Worm (Caenorhabditis elegans) whole organism, late embryonic: ENCODE results near the gene srtx-1.

ENCODE experiments used
- ceh-34 ChIP-seq: sonication (generic microtip); optimal IDR thresholded peaks from 2 replicates; lab custom pipeline; 2016; ENCODE audit warnings: mild to moderate bottlenecking, missing genetic modification characterization, missing compliant biosample characterization
- fkh-10 ChIP-seq: fragments of 150-350 bp; optimal IDR thresholded peaks from 2 replicates; lab custom pipeline; 2014; ENCODE audit warnings: missing biosample characterization, missing genetic modification reagents, missing genetic modification characterization
- pag-3 ChIP-seq: sonication (generic microtip); optimal IDR thresholded peaks from 2 replicates; lab custom pipeline; 2016; ENCODE audit warnings: missing compliant biosample characterization, missing genetic modification characterization, borderline replicate concordance
- pqm-1 ChIP-seq: sonication (generic microtip); optimal IDR thresholded peaks from 2 replicates; lab custom pipeline; 2016; ENCODE audit warnings: missing genetic modification characterization, missing compliant biosample characterization

DNA sequence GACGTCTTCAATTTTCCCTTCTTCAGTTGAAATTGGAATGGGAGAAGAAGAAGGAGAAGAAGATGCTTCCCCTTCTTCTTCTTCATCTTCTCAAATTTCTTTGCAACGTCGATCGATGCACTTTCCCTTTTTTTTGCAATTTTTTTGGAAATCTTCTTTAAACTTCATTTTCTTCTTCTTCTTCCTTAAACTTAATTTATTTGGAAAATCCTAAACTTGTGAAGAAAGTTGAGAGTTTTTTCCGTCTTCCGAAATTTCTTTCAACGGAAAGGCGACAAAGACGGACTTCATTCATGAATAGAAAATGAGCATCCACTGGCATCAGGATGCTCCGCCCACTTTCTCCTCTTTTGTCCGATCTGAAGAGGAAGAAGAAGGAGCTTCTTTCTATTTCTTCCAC, 6.8 kb upstream of the srtx-1 start:
- TF ChIP-seq ceh-34 (tag; lab: Kevin White, UChicago) (no peak), pag-3 (tag; lab: Kevin White, UChicago) (no peak), fkh-10 (no peak), pqm-1 (tag; lab: Kevin White, UChicago) (no peak)
